Fruit fly (Drosophila melanogaster) Kc167 (cell line): ENCODE results near the gene CG11893.

Source experiments
- Myc ChIP-seq: fragments of >200 bp; optimal IDR thresholded peaks from 2 replicates; lab custom pipeline; 2017; ENCODE audit warnings: missing external identifiers
- h ChIP-seq: fragments of >200 bp; optimal IDR thresholded peaks from 3 replicates; lab custom pipeline; 2018; ENCODE audit warnings: missing external identifiers

dm6 chr3R:25249145-25250141, 40.2 kb upstream of the CG11893 start, which contains the start of gene Nup358:
- TF ChIP-seq Myc = no peak
- TF ChIP-seq h (lab: Kevin White, UChicago) = no peak
